Fruit fly (Drosophila melanogaster) whole organism, embryonic: Measurements from ENCODE around the gene PGAP1.

Experiments used
- Adf1 ChIP-seq: fragments of 200-800 bp; sonication (Bioruptor generic); IDR thresholded peaks from 2 replicates; pipeline ENCODE4 v1.3.6; 2022; ENCODE audit warnings: missing biosample characterization, missing genetic modification characterization
- CG10209 ChIP-seq: fragments of 200-800 bp; sonication (Bioruptor generic); optimal IDR thresholded peaks from 3 replicates; lab custom pipeline; 2017; ENCODE audit warnings: missing biosample characterization, mild to moderate bottlenecking, missing genetic modification characterization, missing genetic modification reagents
- CG12104 ChIP-seq: fragments of 200-800 bp; sonication (Bioruptor generic); optimal IDR thresholded peaks from 3 replicates; lab custom pipeline; 2016; ENCODE audit warnings: missing biosample characterization, missing genetic modification characterization
- CG12155 ChIP-seq: fragments of 200-800 bp; sonication (Bioruptor generic); optimal IDR thresholded peaks from 3 replicates; lab custom pipeline; 2016; ENCODE audit warnings: missing biosample characterization, missing genetic modification characterization
- CG13287 ChIP-seq: fragments of 200-800 bp; sonication (Bioruptor generic); IDR thresholded peaks from 2 replicates; pipeline ENCODE4 v1.3.6; 2022; ENCODE audit warnings: missing biosample characterization, missing genetic modification characterization; ENCODE audit not compliant: partially characterized antibody
- CG13424 ChIP-seq: fragments of 200-800 bp; sonication (Bioruptor generic); optimal IDR thresholded peaks from 2 replicates; lab custom pipeline; 2019; ENCODE audit warnings: missing biosample characterization, mild to moderate bottlenecking, missing genetic modification characterization, moderate library complexity
- CG13624 ChIP-seq: fragments of 200-800 bp; sonication (Bioruptor generic); optimal IDR thresholded peaks from 2 replicates; lab custom pipeline; 2016; ENCODE audit warnings: missing biosample characterization, missing genetic modification characterization
- CG14667 ChIP-seq: fragments of 200-800 bp; sonication (Bioruptor generic); IDR thresholded peaks from 2 replicates; pipeline ENCODE4 v1.3.6; 2022; ENCODE audit warnings: missing biosample characterization, missing genetic modification characterization
- CG16815 ChIP-seq: fragments of 200-800 bp; sonication (Bioruptor generic); optimal IDR thresholded peaks from 3 replicates; lab custom pipeline; 2017; ENCODE audit warnings: missing biosample characterization, mild to moderate bottlenecking, missing genetic modification characterization
- CG17186 ChIP-seq: fragments of 200-800 bp; sonication (Bioruptor generic); optimal IDR thresholded peaks from 3 replicates; lab custom pipeline; 2017; ENCODE audit warnings: missing biosample characterization, missing genetic modification reagents, missing genetic modification characterization
- CG1832 ChIP-seq: fragments of 200-800 bp; sonication (Bioruptor generic); optimal IDR thresholded peaks from 2 replicates; lab custom pipeline; 2017; ENCODE audit warnings: missing biosample characterization, mild to moderate bottlenecking, missing genetic modification characterization, inconsistent platforms
- CG2202 ChIP-seq: fragments of 200-800 bp; sonication (Bioruptor generic); optimal IDR thresholded peaks from 2 replicates; lab custom pipeline; 2018; ENCODE audit warnings: missing biosample characterization, mild to moderate bottlenecking, missing genetic modification characterization
- CG2712 ChIP-seq: fragments of 200-800 bp; optimal IDR thresholded peaks from 3 replicates; lab custom pipeline; 2019; ENCODE audit warnings: missing biosample characterization, mild to moderate bottlenecking, missing genetic modification characterization, moderate library complexity
- CG31388 ChIP-seq: fragments of 200-800 bp; sonication (Bioruptor generic); optimal IDR thresholded peaks from 2 replicates; lab custom pipeline; 2016; ENCODE audit warnings: missing biosample characterization, missing genetic modification characterization
- CG34224 ChIP-seq: fragments of 200-800 bp; sonication (Bioruptor generic); IDR thresholded peaks from 3 replicates; pipeline ENCODE4 v1.3.6; 2022; ENCODE audit warnings: missing biosample characterization, missing genetic modification characterization; ENCODE audit not compliant: partially characterized antibody
- CG4707 ChIP-seq: fragments of 200-800 bp; sonication (Bioruptor generic); optimal IDR thresholded peaks from 2 replicates; lab custom pipeline; 2018; ENCODE audit warnings: missing biosample characterization, mild to moderate bottlenecking, missing genetic modification characterization, moderate library complexity
- CG4854 ChIP-seq: fragments of 200-800 bp; sonication (Bioruptor generic); optimal IDR thresholded peaks from 2 replicates; lab custom pipeline; 2016; ENCODE audit warnings: missing biosample characterization, missing genetic modification characterization, inconsistent platforms
- CG6683 ChIP-seq: fragments of 200-800 bp; sonication (Bioruptor generic); optimal IDR thresholded peaks from 2 replicates; lab custom pipeline; 2017; ENCODE audit warnings: missing biosample characterization, mild to moderate bottlenecking, missing genetic modification characterization, missing genetic modification reagents
- CG6813 ChIP-seq: fragments of 200-800 bp; sonication (Bioruptor generic); optimal IDR thresholded peaks from 2 replicates; lab custom pipeline; 2017; ENCODE audit warnings: missing biosample characterization, missing genetic modification characterization, mild to moderate bottlenecking, moderate library complexity, missing genetic modification reagents
- CG7372 ChIP-seq: fragments of 200-800 bp; sonication (Bioruptor generic); IDR thresholded peaks from 2 replicates; pipeline ENCODE4 v1.3.6; 2022; ENCODE audit warnings: missing biosample characterization, missing genetic modification characterization
- CG7839 ChIP-seq: fragments of 200-800 bp; sonication (Bioruptor generic); optimal IDR thresholded peaks from 3 replicates; lab custom pipeline; 2018; ENCODE audit warnings: missing biosample characterization, mild to moderate bottlenecking, missing genetic modification characterization, moderate library complexity
- CG8359 ChIP-seq: fragments of 200-800 bp; sonication (Bioruptor generic); optimal IDR thresholded peaks from 2 replicates; lab custom pipeline; 2017; ENCODE audit warnings: missing biosample characterization, mild to moderate bottlenecking, missing genetic modification characterization, borderline replicate concordance
- CG8388 ChIP-seq: fragments of 200-800 bp; sonication (Bioruptor generic); optimal IDR thresholded peaks from 2 replicates; lab custom pipeline; 2019; ENCODE audit warnings: missing biosample characterization, mild to moderate bottlenecking, missing genetic modification characterization, moderate library complexity
- CTCF ChIP-seq: fragments of 200-800 bp; sonication (Bioruptor generic); optimal IDR thresholded peaks from 2 replicates; lab custom pipeline; 2017; ENCODE audit warnings: missing biosample characterization, mild to moderate bottlenecking, missing genetic modification characterization, moderate library complexity
- Camta ChIP-seq: fragments of 200-800 bp; sonication (Bioruptor generic); optimal IDR thresholded peaks from 2 replicates; lab custom pipeline; 2016; ENCODE audit warnings: missing biosample characterization, missing genetic modification characterization
- CkIIα-i1 ChIP-seq: fragments of 200-800 bp; sonication (Bioruptor generic); IDR thresholded peaks from 2 replicates; pipeline ENCODE4 v1.3.6; 2022; ENCODE audit warnings: missing biosample characterization, missing genetic modification characterization
- Dref ChIP-seq: fragments of 200-800 bp; sonication (Bioruptor generic); IDR thresholded peaks from 2 replicates; pipeline ENCODE4 v1.3.6; 2022; ENCODE audit warnings: missing biosample characterization, missing genetic modification characterization
- HLH54F ChIP-seq: fragments of 200-800 bp; sonication (Bioruptor generic); optimal IDR thresholded peaks from 3 replicates; lab custom pipeline; 2016; ENCODE audit warnings: missing biosample characterization, missing genetic modification characterization
- Hsf ChIP-seq: fragments of 200-800 bp; sonication (Bioruptor generic); optimal IDR thresholded peaks from 3 replicates; lab custom pipeline; 2016; ENCODE audit warnings: missing biosample characterization, missing genetic modification characterization
- Jarid2 ChIP-seq: fragments of 200-800 bp; sonication (Bioruptor generic); optimal IDR thresholded peaks from 3 replicates; lab custom pipeline; 2017; ENCODE audit warnings: mild to moderate bottlenecking, missing biosample characterization, missing genetic modification reagents, missing genetic modification characterization
- Nf-YA ChIP-seq: fragments of 200-800 bp; sonication (Bioruptor generic); IDR thresholded peaks from 2 replicates; pipeline ENCODE4 v1.3.6; 2022; ENCODE audit warnings: missing biosample characterization, missing genetic modification characterization
- Usf ChIP-seq: fragments of 200-800 bp; sonication (Bioruptor generic); optimal IDR thresholded peaks from 2 replicates; lab custom pipeline; 2017; ENCODE audit warnings: missing genotype, missing biosample characterization, missing genetic modification characterization
- Xbp1 ChIP-seq: fragments of 200-800 bp; sonication (Bioruptor generic); optimal IDR thresholded peaks from 3 replicates; lab custom pipeline; 2016; ENCODE audit warnings: missing biosample characterization, mild to moderate bottlenecking, missing genetic modification characterization
- bab2 ChIP-seq: fragments of 200-800 bp; sonication (Bioruptor generic); optimal IDR thresholded peaks from 2 replicates; lab custom pipeline; 2016; ENCODE audit warnings: missing biosample characterization, missing genetic modification characterization
- chinmo ChIP-seq: fragments of 200-800 bp; sonication (Bioruptor generic); IDR thresholded peaks from 4 replicates; pipeline ENCODE4 v1.3.6; 2022; ENCODE audit warnings: missing biosample characterization, missing genetic modification characterization; ENCODE audit not compliant: partially characterized antibody
- dm ChIP-seq: fragments of 200-800 bp; sonication (Bioruptor generic); optimal IDR thresholded peaks from 3 replicates; lab custom pipeline; 2016; ENCODE audit warnings: missing biosample characterization, missing genetic modification characterization
- hbn ChIP-seq: fragments of 200-800 bp; sonication (Bioruptor generic); IDR thresholded peaks from 2 replicates; pipeline ENCODE4 v1.3.6; 2022; ENCODE audit warnings: missing biosample characterization, missing genetic modification characterization; ENCODE audit not compliant: partially characterized antibody
- kay ChIP-seq: fragments of 200-800 bp; sonication (Bioruptor generic); optimal IDR thresholded peaks from 2 replicates; lab custom pipeline; 2016; ENCODE audit warnings: missing biosample characterization, missing genetic modification characterization
- lab ChIP-seq: fragments of 200-800 bp; sonication (Bioruptor generic); optimal IDR thresholded peaks from 3 replicates; lab custom pipeline; 2017; ENCODE audit warnings: missing biosample characterization, missing genetic modification characterization, mild to moderate bottlenecking, moderate library complexity, missing genetic modification reagents
- lmd ChIP-seq: fragments of 200-800 bp; sonication (Bioruptor generic); IDR thresholded peaks from 2 replicates; pipeline ENCODE4 v1.3.6; 2022; ENCODE audit warnings: missing biosample characterization, missing genetic modification characterization
- nom ChIP-seq: fragments of 200-800 bp; sonication (Bioruptor generic); optimal IDR thresholded peaks from 2 replicates; lab custom pipeline; 2017; ENCODE audit warnings: missing biosample characterization, missing genetic modification characterization, mild to moderate bottlenecking, moderate library complexity, missing genetic modification reagents
- pb ChIP-seq: fragments of 200-800 bp; sonication (Bioruptor generic); optimal IDR thresholded peaks from 3 replicates; lab custom pipeline; 2016; ENCODE audit warnings: missing biosample characterization, missing genetic modification characterization
- pum ChIP-seq: fragments of 200-800 bp; sonication (Bioruptor generic); optimal IDR thresholded peaks from 2 replicates; lab custom pipeline; 2016; ENCODE audit warnings: missing biosample characterization, missing genetic modification characterization
- scrt ChIP-seq: fragments of 200-800 bp; sonication (Bioruptor generic); optimal IDR thresholded peaks from 2 replicates; lab custom pipeline; 2018; ENCODE audit warnings: missing biosample characterization, mild to moderate bottlenecking, missing genetic modification characterization, moderate library complexity
- sr ChIP-seq: fragments of 200-800 bp; sonication (Bioruptor generic); IDR thresholded peaks from 3 replicates; pipeline ENCODE4 v1.3.6; 2022; ENCODE audit warnings: missing biosample characterization, missing genetic modification characterization
- stc ChIP-seq: fragments of 200-800 bp; sonication (Bioruptor generic); IDR thresholded peaks from 2 replicates; pipeline ENCODE4 v1.3.6; 2022; ENCODE audit warnings: missing biosample characterization, missing genetic modification characterization
- sug ChIP-seq: fragments of 200-800 bp; optimal IDR thresholded peaks from 2 replicates; lab custom pipeline; 2019; ENCODE audit warnings: missing biosample characterization, mild to moderate bottlenecking, missing genetic modification characterization, moderate library complexity
- z ChIP-seq: fragments of 200-800 bp; sonication (Bioruptor generic); IDR thresholded peaks from 3 replicates; pipeline ENCODE4 v1.3.6; 2022; ENCODE audit warnings: missing biosample characterization, missing genetic modification characterization
- zfh1 ChIP-seq: fragments of 200-800 bp; sonication (Bioruptor generic); IDR thresholded peaks from 3 replicates; pipeline ENCODE4 v1.3.6; 2022; ENCODE audit warnings: missing biosample characterization, missing genetic modification characterization

Gene PGAP1

DNA sequence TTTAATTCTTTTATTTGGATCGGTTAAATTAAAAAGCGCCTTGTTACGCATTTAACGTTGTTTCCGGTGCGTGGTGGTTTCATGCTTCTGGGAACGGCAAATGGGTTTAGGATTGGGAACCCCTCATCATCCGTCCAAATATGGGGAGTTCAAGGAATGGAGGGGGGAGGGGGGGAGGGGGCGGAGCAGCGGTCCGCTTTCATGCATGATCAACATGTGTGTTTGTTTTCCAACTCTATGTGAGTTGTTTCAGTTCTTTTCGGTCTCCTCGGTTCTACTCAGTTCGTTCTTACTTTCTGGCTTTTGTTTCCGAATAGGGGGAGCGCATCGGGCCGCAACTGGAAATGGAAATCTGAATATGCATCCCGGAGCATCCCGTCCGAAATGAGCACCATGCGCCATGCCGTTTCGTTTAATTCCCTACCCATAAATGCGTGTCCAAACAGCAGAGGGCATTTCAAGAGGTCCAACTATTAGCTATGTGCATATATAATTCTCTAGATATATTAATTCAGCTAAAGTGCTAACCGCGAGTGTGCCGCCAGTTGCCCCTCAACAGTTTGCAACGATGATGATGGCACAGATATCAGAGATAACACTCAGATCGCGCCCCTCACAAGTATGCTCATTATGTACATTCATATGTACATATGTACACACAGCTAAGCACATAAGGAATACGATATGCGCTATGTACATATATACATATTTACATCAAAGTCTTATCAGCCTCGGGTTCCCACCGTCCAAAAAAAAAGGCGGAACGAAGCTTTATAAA is 11.7 kb downstream of the PGAP1 start (continued):
- peak; percentile 59; the same call in 1 of the 2 replicates for TF ChIP-seq CkIIα-i1 (GFP tag; lab: Robert Waterston, UW)
- TF ChIP-seq CG2712 = peak; percentile 80
- peak; percentile 60 for TF ChIP-seq Xbp1
- peak; percentile 76 for TF ChIP-seq CG8388
- TF ChIP-seq CG13287 (GFP tag; lab: Robert Waterston, UW) = no peak
- peak; percentile 83 for TF ChIP-seq CG7372 (GFP tag; lab: Robert Waterston, UW)
- peak; percentile 74 for TF ChIP-seq z
- TF ChIP-seq nom (GFP tag; lab: Kevin White, UChicago) = peak; percentile 39
- TF ChIP-seq CG7839 (tag; lab: Kevin White, UChicago) = peak; percentile 86
- peak; percentile 60 for TF ChIP-seq HLH54F (GFP tag; lab: Kevin White, UChicago)
- TF ChIP-seq CG6683 = peak; percentile 91
- peak; percentile 89 for TF ChIP-seq CG13424 (tag; lab: Kevin White, UChicago)
- TF ChIP-seq CG6813 (GFP tag; lab: Kevin White, UChicago) = peak; percentile 99
- peak; percentile 53; the same call in 1 of the 2 replicates for TF ChIP-seq CG14667 (GFP tag; lab: Robert Waterston, UW)
- peak; percentile 78 for TF ChIP-seq CG13624 (GFP tag; lab: Kevin White, UChicago)
- peak; percentile 84 for TF ChIP-seq pum
- TF ChIP-seq pb (GFP tag; lab: Kevin White, UChicago) = peak; percentile 80
- peak; percentile 54 for TF ChIP-seq dm (GFP tag; lab: Kevin White, UChicago)
- peak; percentile 88 for TF ChIP-seq kay (GFP tag; lab: Kevin White, UChicago)
- peak; percentile 78 for TF ChIP-seq Hsf (GFP tag; lab: Kevin White, UChicago)
- TF ChIP-seq hbn (GFP tag; lab: Robert Waterston, UW) = no peak
- TF ChIP-seq CG34224 = no peak
- peak; percentile 57 for TF ChIP-seq CTCF
- TF ChIP-seq Jarid2 (GFP tag; lab: Kevin White, UChicago) = peak; percentile 85
- no peak for TF ChIP-seq Dref (GFP tag; lab: Robert Waterston, UW)
- TF ChIP-seq Camta (GFP tag; lab: Kevin White, UChicago) = peak; percentile 95
- peak; percentile 98 for TF ChIP-seq lab (GFP tag; lab: Kevin White, UChicago)
- peak; percentile 61; the same call in 1 of the 2 replicates for TF ChIP-seq lmd (GFP tag; lab: Robert Waterston, UW)
- peak; percentile 97 for TF ChIP-seq CG12104 (GFP tag; lab: Kevin White, UChicago)
- peak; percentile 88 for TF ChIP-seq scrt (GFP tag; lab: Kevin White, UChicago)
- TF ChIP-seq CG4707 = peak; percentile 96
- peak; percentile 58 for TF ChIP-seq Adf1 (GFP tag; lab: Robert Waterston, UW)
- peak; percentile 93 for TF ChIP-seq CG4854
- TF ChIP-seq Usf (GFP tag; lab: Kevin White, UChicago) = peak; percentile 16
- peak; percentile 28 for TF ChIP-seq CG16815 (GFP tag; lab: Kevin White, UChicago)
- TF ChIP-seq sug (tag; lab: Kevin White, UChicago) = peak; percentile 72
- peak; percentile 83 for TF ChIP-seq sr (GFP tag; lab: Robert Waterston, UW)
- TF ChIP-seq CG31388 (GFP tag; lab: Kevin White, UChicago) = peak; percentile 83
- TF ChIP-seq CG10209 (GFP tag; lab: Kevin White, UChicago) = peak; percentile 95
- peak; percentile 92 for TF ChIP-seq CG17186
- TF ChIP-seq CG2202 (tag; lab: Kevin White, UChicago) = peak; percentile 96
- TF ChIP-seq bab2 (GFP tag; lab: Kevin White, UChicago) = peak; percentile 97
- TF ChIP-seq stc (GFP tag; lab: Robert Waterston, UW) = peak; percentile 86
- peak; percentile 47 for TF ChIP-seq CG12155 (GFP tag; lab: Kevin White, UChicago)
- TF ChIP-seq CG1832 (GFP tag; lab: Kevin White, UChicago) = no peak
- TF ChIP-seq CG8359 (GFP tag; lab: Kevin White, UChicago) = peak; percentile 85
- no peak for TF ChIP-seq chinmo
- peak; percentile 94 for TF ChIP-seq zfh1
- TF ChIP-seq Nf-YA (GFP tag; lab: Robert Waterston, UW) = peak; percentile 92
